Worm (Caenorhabditis elegans): Measurements from ENCODE around the gene R02D5.8.

ce11 chrV:14546569-14546968, 27.4 kb upstream of the R02D5.8 start, which contains the start of gene C53A5.13:
- TF ChIP-seq unc-62 (GFP tag; optimal IDR thresholded peaks at IDR 0.05) (no peak), nhr-76 (tag; optimal IDR thresholded peaks at IDR 0.05) (no peak), nhr-12 (tag; optimal IDR thresholded peaks at IDR 0.05) (no peak)

All from whole organism, mixed stage, embryonic.